Worm (Caenorhabditis elegans): ENCODE data around the gene ttyh-1.

DNA sequence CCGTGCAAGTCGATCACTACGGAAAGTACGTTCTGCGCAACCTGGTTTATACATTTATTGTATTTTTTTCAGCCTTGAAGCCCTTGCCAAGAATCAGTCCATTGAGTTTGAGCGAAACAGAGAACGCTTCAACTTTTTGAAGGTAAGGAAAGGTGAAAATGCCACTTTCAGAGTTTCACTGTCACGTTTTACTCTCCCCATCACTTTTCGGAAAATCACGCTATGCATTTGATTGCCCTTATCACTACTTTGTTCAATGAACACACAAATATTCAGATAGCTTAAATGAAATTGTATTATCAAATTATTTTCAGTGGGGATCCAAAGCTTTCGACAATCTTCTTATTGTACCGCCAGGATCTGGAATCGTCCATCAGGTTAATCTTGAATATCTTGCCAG, 28.0 kb upstream of the ttyh-1 start:
- TF ChIP-seq vab-15 (tag; optimal IDR thresholded peaks at IDR 0.05) (no peak), ceh-88 (GFP tag; IDR thresholded peaks at IDR 0.05) (no peak), dpl-1 (GFP tag; optimal IDR thresholded peaks at IDR 0.05) (no peak), unc-62 (GFP tag; optimal IDR thresholded peaks at IDR 0.05) (no peak), elt-3 (tag; optimal IDR thresholded peaks at IDR 0.05) (no peak), mdl-1 (tag; optimal IDR thresholded peaks at IDR 0.05) (no peak), skn-1 (tag; optimal IDR thresholded peaks at IDR 0.05) (no peak), ztf-4 (tag; optimal IDR thresholded peaks at IDR 0.05) (no peak), C04F5.9 (tag; optimal IDR thresholded peaks at IDR 0.05) (no peak), nhr-28 (tag; optimal IDR thresholded peaks at IDR 0.05) (no peak), ztf-11 (tag; optimal IDR thresholded peaks at IDR 0.05) (no peak)

All from whole organism, L1 larva.